Worm (Caenorhabditis elegans) whole organism, L3 larva: ENCODE results near the gene him-17.

Experiments
- R02D3.7 ChIP-seq: fragments of 150-350 bp; optimal IDR thresholded peaks from 2 replicates; lab custom pipeline; 2014; ENCODE audit warnings: missing biosample characterization, missing genetic modification characterization
- ZK546.5 ChIP-seq: sonication (generic microtip); optimal IDR thresholded peaks from 2 replicates; lab custom pipeline; 2017; ENCODE audit warnings: missing biosample characterization, missing genetic modification characterization
- aly-2 ChIP-seq: fragments of 150-350 bp; optimal IDR thresholded peaks from 2 replicates; lab custom pipeline; 2014; ENCODE audit warnings: missing biosample characterization, missing genetic modification characterization
- ama-1 ChIP-seq: fragments of 150-350 bp; optimal IDR thresholded peaks from 2 replicates; lab custom pipeline; 2018
- ceh-16 ChIP-seq: sonication (generic microtip); optimal IDR thresholded peaks from 2 replicates; lab custom pipeline; 2017; ENCODE audit warnings: missing biosample characterization, missing genetic modification characterization
- ceh-28 ChIP-seq: fragments of 150-350 bp; optimal IDR thresholded peaks from 2 replicates; lab custom pipeline; 2014; ENCODE audit warnings: missing biosample characterization, missing genetic modification reagents, missing genetic modification characterization
- ceh-82 ChIP-seq: fragments of 150-350 bp; optimal IDR thresholded peaks from 2 replicates; lab custom pipeline; 2014; ENCODE audit warnings: missing biosample characterization, missing genetic modification characterization
- ceh-9 ChIP-seq: sonication (generic microtip); optimal IDR thresholded peaks from 2 replicates; lab custom pipeline; 2018; ENCODE audit warnings: missing biosample characterization, missing genetic modification characterization
- egl-27 ChIP-seq: sonication (generic microtip); optimal IDR thresholded peaks from 4 replicates; lab custom pipeline; 2017; ENCODE audit warnings: missing biosample characterization, missing genetic modification reagents, missing genetic modification characterization
- elt-1 ChIP-seq: fragments of 150-350 bp; optimal IDR thresholded peaks from 2 replicates; lab custom pipeline; 2014; ENCODE audit warnings: missing biosample characterization, missing genetic modification characterization
- elt-2 ChIP-seq: sonication (generic microtip); optimal IDR thresholded peaks from 2 replicates; lab custom pipeline; 2016; ENCODE audit warnings: missing genetic modification reagents, mild to moderate bottlenecking, missing genetic modification characterization, missing compliant biosample characterization
- elt-3 ChIP-seq, 3 experiments: fragments of 150-350 bp in 1 of 3; sonication (generic microtip) in 2 of 3; optimal IDR thresholded peaks; 2 replicates in 2 of 3; 4 replicates in 1 of 3; lab custom pipeline; 2014 to 2017; ENCODE audit warnings: missing biosample characterization in 3 of 3, missing genetic modification characterization in 3 of 3
- fkh-10 ChIP-seq: sonication (generic microtip); optimal IDR thresholded peaks from 2 replicates; lab custom pipeline; 2017; ENCODE audit warnings: missing biosample characterization, missing genetic modification reagents, missing genetic modification characterization
- fkh-2 ChIP-seq: fragments of 150-350 bp; optimal IDR thresholded peaks from 2 replicates; lab custom pipeline; 2014; ENCODE audit warnings: missing biosample characterization, missing genetic modification reagents, missing genetic modification characterization
- fos-1 ChIP-seq: fragments of 150-350 bp; optimal IDR thresholded peaks from 2 replicates; lab custom pipeline; 2014; ENCODE audit warnings: missing biosample characterization, missing genetic modification characterization
- jun-1 ChIP-seq: fragments of 150-350 bp; optimal IDR thresholded peaks from 2 replicates; lab custom pipeline; 2014; ENCODE audit warnings: missing biosample characterization, missing genetic modification reagents, missing genetic modification characterization
- lin-39 ChIP-seq: fragments of 150-350 bp; optimal IDR thresholded peaks from 2 replicates; lab custom pipeline; 2018; ENCODE audit warnings: missing biosample characterization, missing genetic modification reagents, missing genetic modification characterization
- mdl-1 ChIP-seq: fragments of 150-350 bp; optimal IDR thresholded peaks from 2 replicates; lab custom pipeline; 2014; ENCODE audit warnings: missing biosample characterization, missing genetic modification characterization
- mml-1 ChIP-seq: fragments of 150-350 bp; sonication (generic microtip); optimal IDR thresholded peaks from 3 replicates; lab custom pipeline; 2014; ENCODE audit warnings: missing biosample characterization, missing genetic modification characterization
- nhr-25 ChIP-seq: sonication (generic microtip); optimal IDR thresholded peaks from 2 replicates; lab custom pipeline; 2017; ENCODE audit warnings: missing biosample characterization, missing genetic modification characterization
- nhr-28 ChIP-seq: fragments of 150-350 bp; optimal IDR thresholded peaks from 2 replicates; lab custom pipeline; 2014; ENCODE audit warnings: missing biosample characterization, missing genetic modification characterization
- nhr-43 ChIP-seq: sonication (generic microtip); optimal IDR thresholded peaks from 2 replicates; lab custom pipeline; 2016; ENCODE audit warnings: mild to moderate bottlenecking, missing genetic modification characterization, missing compliant biosample characterization; ENCODE audit not compliant: poor library complexity, severe bottlenecking
- nhr-67 ChIP-seq: fragments of 150-350 bp; optimal IDR thresholded peaks from 2 replicates; lab custom pipeline; 2014; ENCODE audit warnings: missing biosample characterization, missing genetic modification characterization
- nhr-77 ChIP-seq: fragments of 150-350 bp; optimal IDR thresholded peaks from 2 replicates; lab custom pipeline; 2014; ENCODE audit warnings: missing biosample characterization, missing genetic modification characterization
- pha-4 ChIP-seq: fragments of 150-350 bp; optimal IDR thresholded peaks from 2 replicates; lab custom pipeline; 2014; ENCODE audit warnings: missing biosample characterization, missing genetic modification reagents, missing genetic modification characterization
- pqm-1 ChIP-seq: fragments of 150-350 bp; optimal IDR thresholded peaks from 2 replicates; lab custom pipeline; 2017; ENCODE audit warnings: missing biosample characterization, missing genetic modification characterization, inconsistent platforms
- sea-2 ChIP-seq: fragments of 150-350 bp; sonication (generic microtip); optimal IDR thresholded peaks from 4 replicates; lab custom pipeline; 2014; ENCODE audit warnings: missing biosample characterization, missing genetic modification reagents, missing genetic modification characterization
- snpc-4 ChIP-seq: fragments of 150-350 bp; optimal IDR thresholded peaks from 2 replicates; lab custom pipeline; 2014; ENCODE audit warnings: missing biosample characterization, missing genetic modification characterization
- tbx-2 ChIP-seq: sonication (generic microtip); optimal IDR thresholded peaks from 2 replicates; lab custom pipeline; 2016; ENCODE audit warnings: mild to moderate bottlenecking, missing genetic modification characterization, missing compliant biosample characterization
- unc-39 ChIP-seq: sonication (generic microtip); optimal IDR thresholded peaks from 4 replicates; lab custom pipeline; 2017; ENCODE audit warnings: missing biosample characterization, missing genetic modification characterization
- unc-62 ChIP-seq: fragments of 150-350 bp; sonication (generic microtip); optimal IDR thresholded peaks from 4 replicates; lab custom pipeline; 2014; ENCODE audit warnings: missing biosample characterization, missing genetic modification reagents, missing genetic modification characterization
- zag-1 ChIP-seq: fragments of 150-350 bp; optimal IDR thresholded peaks from 2 replicates; lab custom pipeline; 2014; ENCODE audit warnings: missing biosample characterization, missing genetic modification characterization
- ztf-11 ChIP-seq: fragments of 150-350 bp; optimal IDR thresholded peaks from 2 replicates; lab custom pipeline; 2014; ENCODE audit warnings: missing biosample characterization, missing genetic modification characterization
- ztf-4 ChIP-seq: fragments of 150-350 bp; optimal IDR thresholded peaks from 2 replicates; lab custom pipeline; 2014; ENCODE audit warnings: missing biosample characterization, missing genetic modification characterization

him-17 gene

ce11 chrV:13176814-13177213 is 303 bp downstream of the him-17 start:
- TF ChIP-seq fos-1 (tag; lab: Kevin White, UChicago) = no peak

- TF ChIP-seq tbx-2 (tag; lab: Kevin White, UChicago) (no peak), snpc-4 (tag; lab: Kevin White, UChicago) (no peak), nhr-25 (tag; lab: Kevin White, UChicago) (no peak), nhr-77 (no peak), ama-1 (lab: Kevin White, UChicago) (no peak), ztf-4 (no peak), fkh-10 (GFP tag; lab: Kevin White, UChicago) (no peak), nhr-43 (tag; lab: Kevin White, UChicago) (no peak), fkh-2 (tag; lab: Kevin White, UChicago) (no peak), ceh-28 (tag; lab: Kevin White, UChicago) (no peak), pqm-1 (tag; lab: Kevin White, UChicago) (no peak), zag-1 (no peak), fos-1 (tag; lab: Kevin White, UChicago) (no peak), elt-2 (tag; lab: Kevin White, UChicago) (no peak), ceh-16 (tag; lab: Kevin White, UChicago) (no peak)
These were observed 3.6 kb downstream of the him-17 start, which contains the start of gene cni-1 for ce11 chrV:13179986-13180591. cni-1 (plus strand) TSS chrV:13180330.

ce11 chrV:13181450-13181849 is 4.9 kb downstream of the him-17 start:
- TF ChIP-seq egl-27 (tag; lab: Kevin White, UChicago) (no peak), pqm-1 (tag; lab: Kevin White, UChicago) (no peak), unc-62 (no peak), ZK546.5 (no peak), zag-1 (no peak), nhr-67 (tag; lab: Kevin White, UChicago) (no peak), elt-1 (no peak), nhr-28 (no peak), ceh-28 (tag; lab: Kevin White, UChicago) (no peak), ceh-16 (tag; lab: Kevin White, UChicago) (no peak)

ce11 chrV:13184137-13184536 is 7.6 kb downstream of the him-17 start, which contains the start of gene T09E8.4:
T09E8.4 (minus strand) TSS chrV:13184237.
- TF ChIP-seq ceh-28 (tag; lab: Kevin White, UChicago) (no peak), ztf-11 (tag; lab: Kevin White, UChicago) (no peak), elt-1 (no peak), ztf-4 (no peak), snpc-4 (tag; lab: Kevin White, UChicago) (no peak), ceh-9 (tag; lab: Kevin White, UChicago) (no peak), pha-4 (no peak), mml-1 (tag; lab: Kevin White, UChicago) (no peak), unc-62 (no peak), nhr-43 (tag; lab: Kevin White, UChicago) (no peak)

- TF ChIP-seq nhr-77 = no peak
- no peak for TF ChIP-seq R02D3.7 (tag; lab: Kevin White, UChicago)
- TF ChIP-seq elt-3 (tag; optimal IDR thresholded peaks at IDR 0.05; lab: Kevin White, UChicago) = no peak
- TF ChIP-seq fkh-10 (GFP tag; lab: Kevin White, UChicago) = no peak
- no peak for TF ChIP-seq ceh-82
- TF ChIP-seq egl-27 (tag; lab: Kevin White, UChicago) = no peak
- no peak for TF ChIP-seq aly-2 (tag; lab: Kevin White, UChicago)
- no peak for TF ChIP-seq nhr-25 (tag; lab: Kevin White, UChicago)
- TF ChIP-seq sea-2 (GFP tag; lab: Kevin White, UChicago) = no peak
- no peak for TF ChIP-seq unc-39 (tag; lab: Kevin White, UChicago)
- no peak for TF ChIP-seq pqm-1 (tag; lab: Kevin White, UChicago)
- no peak for TF ChIP-seq fkh-2 (tag; lab: Kevin White, UChicago)
- TF ChIP-seq jun-1 (tag; lab: Kevin White, UChicago) = no peak
- no peak for TF ChIP-seq mml-1 (tag; lab: Kevin White, UChicago)
- no peak for TF ChIP-seq lin-39
- TF ChIP-seq ceh-16 (tag; lab: Kevin White, UChicago) = no peak
- TF ChIP-seq mdl-1 (tag; lab: Kevin White, UChicago) = no peak
These were observed 8.9 kb downstream of the him-17 start, which contains the start of gene sri-6 for ce11 chrV:13185384-13185783. sri-6 (plus strand) TSS chrV:13185684.
